Fruit fly (Drosophila melanogaster) whole organism: Measurements from ENCODE around the gene sphe.

ENCODE experiments used
- Dll ChIP-seq: fragments of >200 bp; optimal IDR thresholded peaks from 2 replicates; lab custom pipeline; 2017
- pan ChIP-seq: fragments of >200 bp; optimal IDR thresholded peaks from 2 replicates; lab custom pipeline; 2017
- psq ChIP-seq: fragments of >200 bp; optimal IDR thresholded peaks from 2 replicates; lab custom pipeline; 2017
- usp ChIP-seq: fragments of >200 bp; optimal IDR thresholded peaks from 2 replicates; lab custom pipeline; 2017; ENCODE audit warnings: missing biosample characterization, missing genetic modification characterization, mixed read lengths

dm6 chrX:16749324-16749723 is 47.6 kb upstream of the sphe start:
- TF ChIP-seq Dll (no peak), usp (GFP tag; lab: Kevin White, UChicago) (no peak), pan (lab: Kevin White, UChicago) (no peak), psq (no peak)
